Worm (Caenorhabditis elegans): ENCODE data around the gene alg-2.

DNA sequence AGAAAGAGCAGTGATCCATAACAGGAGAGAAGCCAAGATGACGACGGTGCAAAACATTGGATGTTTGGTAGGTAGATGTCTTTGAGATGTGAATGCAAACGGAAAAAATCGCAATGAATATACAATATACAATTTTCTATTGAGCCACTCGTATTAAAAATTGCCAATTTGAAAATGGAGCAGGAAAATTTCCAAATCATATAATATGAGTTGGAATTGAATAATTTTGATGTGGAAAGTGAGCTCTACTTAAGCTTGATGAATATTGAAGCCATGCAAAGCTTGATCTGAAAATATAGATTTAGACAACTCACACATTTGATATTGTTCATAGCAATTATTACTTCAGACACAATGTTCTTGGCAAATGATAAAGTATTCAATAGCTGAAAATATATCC, 34.6 kb upstream of the alg-2 start, which contains the start of gene F28A10.8:
- TF ChIP-seq B0310.2 (tag; optimal IDR thresholded peaks at IDR 0.05) (no peak), tbx-11 (GFP tag; IDR thresholded peaks at IDR 0.05) (no peak), ceh-36 (tag; optimal IDR thresholded peaks at IDR 0.05) (no peak), ets-7 (tag; optimal IDR thresholded peaks at IDR 0.05) (no peak), flt-1 (GFP tag; IDR thresholded peaks at IDR 0.05) (no peak)
